Fruit fly (Drosophila melanogaster) whole organism, pupa: ENCODE results near the gene sun.

Source experiments
- CG10348 ChIP-seq: fragments of 200-800 bp; sonication (Bioruptor generic); IDR thresholded peaks from 2 replicates; pipeline ENCODE4 v1.3.6; 2022; ENCODE audit warnings: missing biosample characterization, missing genetic modification characterization
- CG12605 ChIP-seq: fragments of 200-800 bp; sonication (Bioruptor generic); IDR thresholded peaks from 2 replicates; pipeline ENCODE4 v1.3.6; 2022; ENCODE audit warnings: missing biosample characterization, missing genetic modification characterization
- CG13204 ChIP-seq: fragments of 200-800 bp; sonication (Bioruptor generic); optimal IDR thresholded peaks from 2 replicates; lab custom pipeline; 2018; ENCODE audit warnings: missing biosample characterization, mild to moderate bottlenecking, missing genetic modification characterization, moderate library complexity
- CG14655 ChIP-seq: fragments of 200-800 bp; sonication (Bioruptor generic); optimal IDR thresholded peaks from 3 replicates; lab custom pipeline; 2017; ENCODE audit warnings: mild to moderate bottlenecking, missing biosample characterization, missing genetic modification reagents, missing genetic modification characterization
- CG15710 ChIP-seq: fragments of 200-800 bp; sonication (Bioruptor generic); optimal IDR thresholded peaks from 2 replicates; lab custom pipeline; 2018; ENCODE audit warnings: missing biosample characterization, mild to moderate bottlenecking, missing genetic modification characterization, moderate library complexity
- CG17806 ChIP-seq: fragments of 200-800 bp; sonication (Bioruptor generic); optimal IDR thresholded peaks from 2 replicates; lab custom pipeline; 2018; ENCODE audit warnings: missing biosample characterization, mild to moderate bottlenecking, missing genetic modification characterization, moderate library complexity
- CG32121 ChIP-seq: fragments of 200-800 bp; sonication (Bioruptor generic); IDR thresholded peaks from 2 replicates; pipeline ENCODE4 v1.3.6; 2022; ENCODE audit warnings: missing biosample characterization, missing genetic modification characterization
- CG34367 ChIP-seq: fragments of 200-800 bp; sonication (Bioruptor generic); optimal IDR thresholded peaks from 2 replicates; lab custom pipeline; 2018; ENCODE audit warnings: missing biosample characterization, mild to moderate bottlenecking, missing genetic modification characterization
- CG4496 ChIP-seq: fragments of 200-800 bp; sonication (Bioruptor generic); IDR thresholded peaks from 3 replicates; pipeline ENCODE4 v1.3.6; 2022; ENCODE audit warnings: missing biosample characterization, missing genetic modification characterization
- CG8159 ChIP-seq: fragments of 200-800 bp; sonication (Bioruptor generic); optimal IDR thresholded peaks from 3 replicates; lab custom pipeline; 2018; ENCODE audit warnings: missing biosample characterization, mild to moderate bottlenecking, missing genetic modification characterization, moderate library complexity
- CG8301 ChIP-seq: fragments of 200-800 bp; sonication (Bioruptor generic); optimal IDR thresholded peaks from 2 replicates; lab custom pipeline; 2018; ENCODE audit warnings: missing biosample characterization, mild to moderate bottlenecking, missing genetic modification characterization
- CG9948 ChIP-seq: fragments of 200-800 bp; sonication (Bioruptor generic); optimal IDR thresholded peaks from 2 replicates; lab custom pipeline; 2018; ENCODE audit warnings: missing biosample characterization, mild to moderate bottlenecking, missing genetic modification characterization, moderate library complexity
- D1 ChIP-seq: fragments of 200-800 bp; sonication (Bioruptor generic); optimal IDR thresholded peaks from 2 replicates; lab custom pipeline; 2018; ENCODE audit warnings: missing biosample characterization, mild to moderate bottlenecking, missing genetic modification characterization, moderate library complexity
- EcR ChIP-seq: fragments of 200-800 bp; sonication (Bioruptor generic); optimal IDR thresholded peaks from 3 replicates; lab custom pipeline; 2019; ENCODE audit warnings: missing biosample characterization, missing genetic modification characterization, mild to moderate bottlenecking, moderate library complexity, missing genetic modification reagents
- Ets98B ChIP-seq: fragments of 200-800 bp; sonication (Bioruptor generic); IDR thresholded peaks from 2 replicates; pipeline ENCODE4 v1.3.6; 2022; ENCODE audit warnings: missing biosample characterization, missing genetic modification characterization
- Pif1A ChIP-seq: fragments of 200-800 bp; sonication (Bioruptor generic); optimal IDR thresholded peaks from 3 replicates; lab custom pipeline; 2016; ENCODE audit warnings: missing biosample characterization, missing genetic modification characterization
- Pif1B ChIP-seq: fragments of 200-800 bp; sonication (Bioruptor generic); optimal IDR thresholded peaks from 3 replicates; lab custom pipeline; 2016; ENCODE audit warnings: missing biosample characterization, missing genetic modification characterization
- Snoo ChIP-seq: fragments of 200-800 bp; sonication (Bioruptor generic); optimal IDR thresholded peaks from 3 replicates; lab custom pipeline; 2017; ENCODE audit warnings: missing biosample characterization, mild to moderate bottlenecking, missing genetic modification characterization, inconsistent platforms
- fd96Ca ChIP-seq: fragments of 200-800 bp; sonication (Bioruptor generic); IDR thresholded peaks from 3 replicates; pipeline ENCODE4 v1.3.6; 2022; ENCODE audit warnings: missing biosample characterization, missing genetic modification characterization
- gl ChIP-seq: fragments of 200-800 bp; sonication (Bioruptor generic); optimal IDR thresholded peaks from 2 replicates; lab custom pipeline; 2018; ENCODE audit warnings: missing biosample characterization, mild to moderate bottlenecking, missing genetic modification characterization
- rn ChIP-seq: fragments of 200-800 bp; sonication (Bioruptor generic); IDR thresholded peaks from 2 replicates; pipeline ENCODE4 v1.3.6; 2022; ENCODE audit warnings: missing biosample characterization, missing genetic modification characterization

sun gene

DNA sequence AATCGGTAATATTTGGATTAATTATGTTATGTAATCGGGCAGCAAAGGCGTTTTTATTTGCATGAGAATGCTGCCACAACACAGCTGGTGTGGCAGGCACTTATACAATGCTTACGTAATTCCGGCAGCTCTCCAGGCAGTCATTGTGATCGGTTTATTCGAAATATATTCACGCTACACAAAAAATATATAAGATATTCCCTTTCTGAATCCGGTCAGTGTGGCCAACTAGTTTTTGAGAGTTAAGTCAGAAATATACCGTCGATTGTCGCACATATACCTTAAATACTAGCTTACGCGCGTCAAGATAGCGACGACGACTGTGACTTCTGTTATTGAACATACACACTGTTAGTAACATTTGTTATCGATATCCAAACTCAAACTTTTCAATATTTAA, at the start of gene sun:
TSS of gene sun (minus strand) at position 238 of the 400 bp plus-strand sequence.
- TF ChIP-seq CG17806 = no peak

DNA sequence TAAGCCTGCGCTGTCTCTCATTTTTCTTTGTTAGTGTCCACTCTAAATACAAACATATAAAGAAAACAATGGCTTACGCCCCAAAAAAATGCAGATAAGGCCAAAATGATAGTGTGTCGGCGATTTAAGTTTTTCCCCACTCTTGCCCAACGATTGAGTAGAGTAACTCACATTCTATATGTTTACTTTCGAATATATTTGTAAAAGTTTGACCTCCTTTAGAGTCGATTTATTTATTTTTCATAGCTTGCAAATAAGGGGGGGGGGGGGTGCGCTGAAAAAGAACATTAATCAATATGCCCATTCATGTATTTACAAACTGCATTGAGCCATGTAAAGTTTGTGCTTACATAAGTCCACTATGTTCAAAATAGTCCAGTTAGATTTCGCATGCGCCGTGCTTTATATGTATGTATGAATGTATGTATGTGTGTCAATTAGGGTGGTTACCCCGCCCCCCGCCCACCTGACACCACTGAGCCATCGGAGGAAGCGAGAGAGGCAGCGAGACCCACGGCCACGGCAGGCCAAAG, 44.7 kb upstream of the sun start:
- TF ChIP-seq D1 (tag; lab: Kevin White, UChicago) (no peak), rn (GFP tag; lab: Robert Waterston, UW) (no peak), Pif1B (no peak), CG12605 (GFP tag; lab: Robert Waterston, UW) (no peak), CG15710 (no peak), fd96Ca (GFP tag; lab: Robert Waterston, UW) (no peak), CG13204 (GFP tag; lab: Kevin White, UChicago) (no peak), Pif1A (GFP tag; lab: Kevin White, UChicago) (no peak), CG34367 (tag; lab: Kevin White, UChicago) (no peak), CG32121 (no peak), CG10348 (GFP tag; lab: Robert Waterston, UW) (no peak), Snoo (no peak), CG14655 (GFP tag; lab: Kevin White, UChicago) (no peak), CG8159 (no peak), CG4496 (GFP tag; lab: Robert Waterston, UW) (no peak), Ets98B (no peak), CG8301 (tag; lab: Kevin White, UChicago) (no peak), CG17806 (no peak), gl (tag; lab: Kevin White, UChicago) (no peak), EcR (GFP tag; lab: Kevin White, UChicago) (no peak)

DNA sequence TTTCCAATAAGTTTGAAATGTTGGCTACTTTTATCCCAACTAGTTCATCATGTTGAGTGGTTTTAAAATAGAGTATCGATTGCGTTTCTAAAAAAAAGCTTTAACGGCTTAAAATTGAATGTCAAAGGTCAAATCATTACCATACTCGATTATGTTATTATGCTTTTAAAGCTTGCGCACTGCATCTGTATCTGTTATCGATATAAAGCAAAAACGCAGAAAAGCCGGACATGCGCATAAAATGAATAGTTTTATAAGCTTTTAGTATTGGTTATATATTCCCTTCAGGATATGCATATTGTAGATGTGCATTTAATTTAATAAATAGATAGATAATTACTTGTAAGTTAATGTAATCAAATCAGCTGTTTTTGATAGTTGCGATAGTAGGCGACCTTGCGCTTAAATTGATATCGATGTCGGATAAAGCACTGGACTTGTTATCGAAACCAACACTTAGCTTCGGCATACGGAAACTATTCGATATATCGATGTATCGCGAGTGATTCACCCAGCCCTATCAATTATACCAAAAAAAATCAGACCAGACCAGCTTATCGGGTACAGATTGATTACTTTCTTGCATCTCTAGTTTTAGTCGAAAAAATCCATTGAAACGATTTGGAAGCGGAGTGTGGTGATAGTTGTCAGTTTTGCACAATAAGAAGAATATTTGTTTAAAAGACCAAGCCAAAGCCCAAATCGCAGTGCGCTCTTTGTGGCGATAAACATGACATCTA, 42.7 kb upstream of the sun start, which contains the start of gene shi:
TSS of gene shi (plus strand) at position 511 of the 740 bp plus-strand sequence.
- TF ChIP-seq CG12605 (GFP tag; lab: Robert Waterston, UW) (no peak), EcR (GFP tag; lab: Kevin White, UChicago) (no peak), rn (GFP tag; lab: Robert Waterston, UW) (no peak), CG4496 (GFP tag; lab: Robert Waterston, UW) (no peak), Pif1B (no peak)

DNA sequence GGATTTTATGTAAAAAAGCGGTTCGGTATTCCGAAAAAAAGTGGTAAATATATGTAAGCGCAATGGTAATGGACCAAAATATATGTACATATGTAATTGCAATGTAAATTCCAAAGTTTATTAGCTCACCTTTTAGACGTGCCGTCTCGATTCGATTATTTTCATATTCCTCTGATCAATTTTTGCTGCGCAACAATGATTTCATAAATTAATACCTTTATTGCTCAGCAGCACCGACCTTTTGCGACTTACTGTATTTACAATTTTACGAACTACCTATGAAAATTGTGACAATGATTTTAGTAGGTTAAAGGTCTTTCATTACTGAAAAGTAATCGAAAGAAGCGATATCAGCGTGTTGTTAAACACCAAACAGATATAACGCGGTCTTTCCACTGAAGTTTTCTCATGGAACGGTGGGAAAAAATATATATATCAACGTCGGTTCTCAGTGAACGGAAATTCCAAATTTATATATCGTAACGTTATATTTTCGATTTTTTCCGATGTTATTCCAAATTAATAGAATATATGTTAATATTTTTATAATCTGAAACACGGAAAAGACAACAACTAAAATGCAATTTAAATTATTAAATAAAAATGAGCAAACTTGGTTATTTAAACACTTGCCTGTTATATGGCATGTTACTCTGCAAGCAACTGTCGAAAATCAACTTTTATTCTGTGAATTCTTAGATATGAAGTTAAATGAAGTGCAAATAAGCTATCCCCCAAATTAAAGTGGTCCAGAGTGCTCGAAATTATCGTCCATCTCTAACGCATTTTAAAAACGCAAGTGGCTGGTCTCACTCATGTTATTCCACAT, 40.9 kb upstream of the sun start, which contains the start of the genes MSBP and CG15916:
TSS of gene MSBP (minus strand) at position 330 of the 829 bp plus-strand sequence.
TSS of gene CG15916 (plus strand) at position 810 of the 829 bp plus-strand sequence.
- peak; percentile 16; the same call in 1 of the 3 replicates for TF ChIP-seq CG4496 (GFP tag; lab: Robert Waterston, UW)
- peak; percentile 13 for TF ChIP-seq Snoo
- TF ChIP-seq CG34367 (tag; lab: Kevin White, UChicago) = peak; percentile 18
- no peak for TF ChIP-seq Pif1B
- TF ChIP-seq CG10348 (GFP tag; lab: Robert Waterston, UW) = no peak
- TF ChIP-seq CG8159 = peak; percentile 64
- peak; percentile 32 for TF ChIP-seq CG9948
- TF ChIP-seq CG17806 = no peak
- TF ChIP-seq gl (tag; lab: Kevin White, UChicago) = peak; percentile 5
- TF ChIP-seq CG15710 = peak; percentile 32
- TF ChIP-seq Ets98B = no peak

DNA sequence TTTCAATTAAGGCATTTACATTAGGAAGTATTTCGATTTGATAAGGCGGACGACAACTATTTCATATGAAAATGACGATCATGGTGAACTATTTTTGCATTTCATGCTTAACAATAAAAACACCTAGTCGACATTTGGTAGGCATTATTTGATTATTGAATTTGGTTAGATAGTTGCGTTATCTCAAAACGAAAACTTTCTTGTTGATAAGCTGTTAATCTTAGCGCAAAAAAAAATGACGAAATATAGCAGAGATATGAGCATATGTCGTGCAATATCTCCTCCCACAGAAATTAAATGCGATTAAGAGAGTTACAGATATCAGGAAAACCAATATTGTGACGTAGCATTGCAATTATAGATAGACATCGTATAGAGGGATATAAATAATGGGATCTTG, 39.7 kb upstream of the sun start:
- no peak for TF ChIP-seq rn (GFP tag; lab: Robert Waterston, UW)
- TF ChIP-seq CG32121 = no peak
- no peak for TF ChIP-seq CG9948
- no peak for TF ChIP-seq CG12605 (GFP tag; lab: Robert Waterston, UW)
- TF ChIP-seq Pif1B = no peak
- no peak for TF ChIP-seq D1 (tag; lab: Kevin White, UChicago)
- no peak for TF ChIP-seq EcR (GFP tag; lab: Kevin White, UChicago)
- no peak for TF ChIP-seq CG15710
- TF ChIP-seq Pif1A (GFP tag; lab: Kevin White, UChicago) = no peak
- TF ChIP-seq gl (tag; lab: Kevin White, UChicago) = no peak
- TF ChIP-seq fd96Ca (GFP tag; lab: Robert Waterston, UW) = no peak
- no peak for TF ChIP-seq CG14655 (GFP tag; lab: Kevin White, UChicago)
- no peak for TF ChIP-seq Ets98B
- no peak for TF ChIP-seq CG8159
- TF ChIP-seq CG34367 (tag; lab: Kevin White, UChicago) = no peak
- no peak for TF ChIP-seq CG8301 (tag; lab: Kevin White, UChicago)

DNA sequence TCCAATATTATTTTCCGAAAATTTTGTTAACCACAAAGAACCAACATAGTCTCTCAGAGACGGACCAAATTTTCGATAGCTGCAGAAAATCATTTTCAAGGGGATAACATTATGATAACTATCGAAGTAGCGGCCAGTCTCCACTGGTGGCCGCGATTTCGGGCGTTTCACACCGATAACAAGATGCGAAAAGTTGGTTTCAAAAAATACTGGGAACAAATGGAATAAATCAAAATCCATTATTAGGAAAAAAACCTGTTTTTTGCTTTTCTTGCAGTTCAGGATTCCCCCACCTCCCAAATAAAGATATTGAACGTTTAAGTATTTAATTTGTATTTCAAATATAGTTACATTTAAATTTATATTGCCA, 38.2 kb upstream of the sun start, which contains the start of gene tay:
TSS of gene tay (minus strand) at position 65 of the 370 bp plus-strand sequence.
- peak; percentile 6; the same call in 1 of the 3 replicates for TF ChIP-seq CG4496 (GFP tag; lab: Robert Waterston, UW)
- no peak for TF ChIP-seq Snoo
